Fruit fly (Drosophila melanogaster): Measurements from ENCODE around the gene CG4982.

CG4982 gene

DNA sequence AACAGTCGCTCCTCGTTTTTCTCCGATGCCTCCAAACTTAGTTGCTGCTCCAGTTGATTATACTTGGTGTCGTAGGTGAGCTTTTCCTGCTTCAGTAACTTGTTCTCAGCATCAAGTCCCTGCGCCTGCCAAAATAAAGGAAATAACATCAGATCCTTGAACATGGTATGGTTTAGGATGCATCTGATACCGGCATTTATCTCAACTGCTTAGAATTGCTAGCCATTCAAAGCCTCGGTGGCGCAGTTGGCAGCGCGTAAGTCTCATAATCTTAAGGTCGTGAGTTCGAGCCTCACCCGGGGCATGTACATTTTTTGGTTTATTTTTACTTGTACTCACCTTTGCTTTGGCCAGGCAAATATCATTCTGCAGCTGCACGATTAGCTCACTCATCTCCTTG is 48.4 kb downstream of the CG4982 start:
- TF ChIP-seq dmrt93B (GFP tag; optimal IDR thresholded peaks at IDR 0.05) = no peak
- no peak for TF ChIP-seq OdsH (GFP tag; optimal IDR thresholded peaks at IDR 0.05)
- TF ChIP-seq HLH106 (tag; optimal IDR thresholded peaks at IDR 0.05) = no peak
- TF ChIP-seq lola (GFP tag; optimal IDR thresholded peaks at IDR 0.05) = no peak
- TF ChIP-seq woc (GFP tag; optimal IDR thresholded peaks at IDR 0.05) = no peak
- TF ChIP-seq Mio (GFP tag; optimal IDR thresholded peaks at IDR 0.05) = no peak
- no peak for TF ChIP-seq tai (GFP tag; optimal IDR thresholded peaks at IDR 0.05)
- no peak for TF ChIP-seq Myc (optimal IDR thresholded peaks at IDR 0.05)
- TF ChIP-seq rgr (GFP tag; optimal IDR thresholded peaks at IDR 0.05) = no peak
- TF ChIP-seq fru (GFP tag; optimal IDR thresholded peaks at IDR 0.05) = no peak
- TF ChIP-seq h (GFP tag; optimal IDR thresholded peaks at IDR 0.05) = no peak
- no peak for TF ChIP-seq Dfd (GFP tag; optimal IDR thresholded peaks at IDR 0.05)
- TF ChIP-seq ey (GFP tag; optimal IDR thresholded peaks at IDR 0.05) = no peak
- no peak for TF ChIP-seq jim (GFP tag; optimal IDR thresholded peaks at IDR 0.05)
- TF ChIP-seq sage (GFP tag; optimal IDR thresholded peaks at IDR 0.05) = no peak
- TF ChIP-seq Jra (GFP tag; optimal IDR thresholded peaks at IDR 0.05) = no peak
- TF ChIP-seq Rel (GFP tag; optimal IDR thresholded peaks at IDR 0.05) = no peak
- TF ChIP-seq Rel (tag; optimal IDR thresholded peaks at IDR 0.05) = no peak
- no peak for TF ChIP-seq Vsx2 (GFP tag; optimal IDR thresholded peaks at IDR 0.05; ENCODE audit: partially characterized antibody)
- no peak for TF ChIP-seq Abd-B (GFP tag; optimal IDR thresholded peaks at IDR 0.05)

All from whole organism, wandering third instar larva.